Fruit fly (Drosophila melanogaster): Measurements from ENCODE around the gene CG15211.
A peak's percentile ranks its signal among the peaks of the same experiment; 100 is the strongest.

Gene CG15211

DNA sequence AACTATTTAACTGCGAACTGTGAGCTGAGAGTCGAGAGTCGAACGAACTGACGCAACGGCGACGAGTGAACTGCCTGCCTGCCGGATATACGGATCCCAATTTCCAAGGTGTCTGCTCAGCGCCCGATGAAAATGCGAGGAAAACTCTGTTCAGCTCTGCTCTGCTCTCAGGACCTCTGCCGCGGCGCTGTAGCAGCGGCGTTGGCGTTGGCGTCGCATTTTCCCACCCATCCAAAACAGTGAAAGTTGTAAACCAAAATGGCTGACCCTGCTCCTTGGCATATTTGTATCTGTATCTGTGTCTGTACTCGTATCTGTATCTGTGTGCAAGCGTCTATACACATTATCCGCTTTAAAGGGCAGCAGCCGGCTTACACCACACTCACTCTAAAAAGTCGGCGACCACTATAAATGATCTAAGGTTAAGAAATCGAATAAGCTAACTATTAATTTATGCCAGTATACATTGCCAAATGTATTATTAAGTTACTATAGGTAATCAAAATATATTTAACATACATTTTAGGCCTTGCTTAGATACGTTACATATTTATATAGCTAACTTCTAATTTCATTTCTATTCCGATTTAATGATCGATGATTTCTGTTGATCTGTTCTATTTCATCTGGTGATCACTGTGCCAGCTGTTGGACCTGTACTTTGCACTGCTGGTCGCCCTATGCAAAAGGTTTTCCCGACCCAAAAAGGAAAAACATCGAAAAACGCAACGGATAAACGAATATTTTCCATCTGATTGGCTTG lies 50.5 kb downstream of the CG15211 start (continued):
- TF ChIP-seq CG6765 (GFP tag; optimal IDR thresholded peaks at IDR 0.05) (peak; percentile 27), fd3F (GFP tag; optimal IDR thresholded peaks at IDR 0.05) (peak; percentile 31), CG2712 (tag; optimal IDR thresholded peaks at IDR 0.05) (peak; percentile 87), CG4854 (GFP tag; optimal IDR thresholded peaks at IDR 0.05) (peak; percentile 51), Deaf1 (tag; optimal IDR thresholded peaks at IDR 0.05) (peak; percentile 27), gro (GFP tag; optimal IDR thresholded peaks at IDR 0.05) (no peak), CG10431 (GFP tag; optimal IDR thresholded peaks at IDR 0.05) (no peak), GATAe (GFP tag; conservative IDR thresholded peaks at IDR 0.05) (no peak), CG2129 (GFP tag; IDR thresholded peaks at IDR 0.05; ENCODE audit: partially characterized antibody) (no peak), Hr3 (GFP tag; optimal IDR thresholded peaks at IDR 0.05) (peak; percentile 58), org-1 (GFP tag; optimal IDR thresholded peaks at IDR 0.05) (peak; percentile 73), CG6813 (GFP tag; optimal IDR thresholded peaks at IDR 0.05) (peak; percentile 33), NfI (GFP tag; optimal IDR thresholded peaks at IDR 0.05) (peak; percentile 48), ato (GFP tag; IDR thresholded peaks at IDR 0.05; ENCODE audit: partially characterized antibody) (no peak), CG18599 (GFP tag; optimal IDR thresholded peaks at IDR 0.05) (peak; percentile 86), CG10654 (GFP tag; optimal IDR thresholded peaks at IDR 0.05) (peak; percentile 24), CG2875 (GFP tag; optimal IDR thresholded peaks at IDR 0.05) (peak; percentile 2), scrt (GFP tag; optimal IDR thresholded peaks at IDR 0.05) (peak; percentile 68), CG2120 (GFP tag; optimal IDR thresholded peaks at IDR 0.05) (peak; percentile 66), Bdp1 (GFP tag; optimal IDR thresholded peaks at IDR 0.05) (peak; percentile 17), CG4360 (GFP tag; IDR thresholded peaks at IDR 0.05) (0 out of 2 replicates have a peak, but pooled peaks have one; percentile 5), run (tag; optimal IDR thresholded peaks at IDR 0.05) (peak; percentile 26), C15 (GFP tag; IDR thresholded peaks at IDR 0.05) (no peak), CG4617 (GFP tag; optimal IDR thresholded peaks at IDR 0.05; ENCODE audit: borderline replicate concordance) (peak; percentile 34), phol (tag; optimal IDR thresholded peaks at IDR 0.05) (peak; percentile 89), grau (tag; optimal IDR thresholded peaks at IDR 0.05) (peak; percentile 96), peb (GFP tag; IDR thresholded peaks at IDR 0.05) (0 out of 2 replicates have a peak, but pooled peaks have one; percentile 13), sna (GFP tag; IDR thresholded peaks at IDR 0.05; ENCODE audit: partially characterized antibody) (no peak), CG11504 (tag; optimal IDR thresholded peaks at IDR 0.05) (peak; percentile 82), CG3281 (GFP tag; optimal IDR thresholded peaks at IDR 0.05) (peak; percentile 63), HmgZ (tag; optimal IDR thresholded peaks at IDR 0.05) (peak; percentile 57), Fer1 (GFP tag; optimal IDR thresholded peaks at IDR 0.05) (peak; percentile 78), CG10959 (GFP tag; IDR thresholded peaks at IDR 0.05) (peak; percentile 70; the same call in 1 of the 2 replicates), CG5953 (GFP tag; IDR thresholded peaks at IDR 0.05) (no peak), danr (GFP tag; IDR thresholded peaks at IDR 0.05) (0 out of 2 replicates have a peak, but pooled peaks have one; percentile 16), CG1792 (GFP tag; optimal IDR thresholded peaks at IDR 0.05) (no peak), Sry-β (GFP tag; optimal IDR thresholded peaks at IDR 0.05) (no peak), CG12942 (GFP tag; optimal IDR thresholded peaks at IDR 0.05) (peak; percentile 30), HLH54F (GFP tag; optimal IDR thresholded peaks at IDR 0.05) (peak; percentile 26), Atf3 (GFP tag; optimal IDR thresholded peaks at IDR 0.05) (peak; percentile 28), oc (tag; optimal IDR thresholded peaks at IDR 0.05) (peak; percentile 53), CG9437 (GFP tag; optimal IDR thresholded peaks at IDR 0.05) (peak; percentile 56), Mrtf (GFP tag; IDR thresholded peaks at IDR 0.05) (0 out of 3 replicates have a peak, but pooled peaks have one; percentile 25), Nf-YB (GFP tag; optimal IDR thresholded peaks at IDR 0.05) (peak; percentile 74), NFAT (GFP tag; IDR thresholded peaks at IDR 0.05) (no peak), bcd (GFP tag; optimal IDR thresholded peaks at IDR 0.05) (peak; percentile 68), lilli (GFP tag; optimal IDR thresholded peaks at IDR 0.05) (peak; percentile 42), CG16815 (GFP tag; optimal IDR thresholded peaks at IDR 0.05) (peak; percentile 86)
